Worm (Caenorhabditis elegans) whole organism, L4/young adult: ENCODE data around the gene F35E8.1.
"Not testable (repeated sequence)": the region's sequence is repeated elsewhere in the genome, so short reads cannot be mapped to it uniquely, and the experiment has no call there.

Source experiments
- W03F9.2 ChIP-seq: fragments of 150-350 bp; optimal IDR thresholded peaks from 2 replicates; lab custom pipeline; 2014; ENCODE audit warnings: missing biosample characterization, missing genetic modification characterization
- dao-5 ChIP-seq: sonication (generic microtip); optimal IDR thresholded peaks from 2 replicates; lab custom pipeline; 2016; ENCODE audit warnings: missing genotype, missing genetic modification characterization, moderate library complexity, missing compliant biosample characterization
- him-1 ChIP-seq: sonication (generic microtip); optimal IDR thresholded peaks from 2 replicates; lab custom pipeline; 2016; ENCODE audit warnings: missing genotype, missing genetic modification reagents, missing genetic modification characterization, missing compliant biosample characterization

Gene F35E8.1

DNA sequence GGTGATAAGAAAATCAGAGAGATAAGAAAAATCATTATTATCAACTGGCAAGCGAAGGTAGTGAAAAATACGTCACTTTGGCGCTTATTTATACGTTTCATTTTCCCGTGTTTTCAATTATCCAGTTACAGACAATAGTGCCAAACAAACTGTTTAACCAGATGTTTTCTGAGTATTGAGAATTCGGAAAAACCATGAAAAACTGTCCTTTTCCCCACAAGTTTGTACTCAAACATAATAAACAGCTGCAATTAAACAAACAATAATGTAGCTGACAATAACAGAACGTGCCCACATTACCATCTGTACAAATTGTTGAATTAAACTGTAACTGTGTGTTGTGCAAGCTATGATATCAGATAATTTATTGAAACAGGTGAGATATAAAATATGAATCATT lies at the start of gene F35E8.1, which contains the start of gene F35E8.2:
TSS of gene F35E8.1 (minus strand) at position 101 of the 400 bp plus-strand sequence.
TSS of gene F35E8.2 (plus strand) at position 132 of the 400 bp plus-strand sequence.
- TF ChIP-seq dao-5, him-1, W03F9.2 (tag; lab: Kevin White, UChicago): not testable (repeated sequence)

DNA sequence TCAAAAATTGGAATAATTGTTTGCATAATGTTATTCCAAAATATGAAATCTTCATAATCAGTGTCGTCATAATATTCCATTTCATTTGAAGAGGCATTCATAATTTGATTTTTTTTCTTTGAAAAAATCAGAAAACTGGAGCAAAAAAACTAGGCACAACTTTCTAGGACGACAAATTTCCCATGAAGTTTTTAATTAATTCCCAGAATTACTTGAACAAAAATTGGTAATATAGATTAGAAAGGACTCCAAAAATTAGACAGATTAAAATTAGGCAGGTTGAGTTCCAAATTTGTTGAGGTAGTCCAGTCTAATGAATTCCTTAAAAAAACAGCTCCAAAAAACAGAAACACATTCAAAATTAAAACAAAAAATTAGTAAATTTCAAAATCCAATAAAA lies 49.5 kb upstream of the F35E8.1 start, which contains the start of gene srw-57:
TSS of gene srw-57 (minus strand) at position 101 of the 400 bp plus-strand sequence.
- TF ChIP-seq W03F9.2 (tag; lab: Kevin White, UChicago) (no peak), dao-5 (tag; lab: Kevin White, UChicago) (no peak), him-1 (tag; lab: Kevin White, UChicago) (no peak)

DNA sequence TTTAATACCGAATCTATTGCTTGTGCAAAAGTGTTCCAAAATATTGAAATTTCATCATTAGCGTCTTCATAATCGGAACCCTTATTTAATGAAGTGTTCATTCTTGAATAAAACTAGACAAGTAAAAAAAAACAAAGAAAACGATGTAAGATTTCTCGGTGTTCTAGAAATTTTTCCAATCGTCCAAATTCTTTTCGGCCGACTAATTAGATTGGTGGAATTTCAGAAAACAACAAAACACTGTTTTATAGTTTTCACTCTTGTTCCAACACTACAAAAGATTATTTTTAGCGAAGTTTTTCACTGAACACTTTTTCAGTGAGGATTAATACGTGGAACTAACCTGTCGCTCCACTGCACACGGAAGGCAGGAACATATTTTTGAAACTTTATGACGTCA lies 47.3 kb upstream of the F35E8.1 start, which contains the start of gene srw-56:
TSS of gene srw-56 (minus strand) at position 101 of the 400 bp plus-strand sequence.
- TF ChIP-seq dao-5 (tag; lab: Kevin White, UChicago) (no peak), him-1 (tag; lab: Kevin White, UChicago) (no peak), W03F9.2 (tag; lab: Kevin White, UChicago) (no peak)

DNA sequence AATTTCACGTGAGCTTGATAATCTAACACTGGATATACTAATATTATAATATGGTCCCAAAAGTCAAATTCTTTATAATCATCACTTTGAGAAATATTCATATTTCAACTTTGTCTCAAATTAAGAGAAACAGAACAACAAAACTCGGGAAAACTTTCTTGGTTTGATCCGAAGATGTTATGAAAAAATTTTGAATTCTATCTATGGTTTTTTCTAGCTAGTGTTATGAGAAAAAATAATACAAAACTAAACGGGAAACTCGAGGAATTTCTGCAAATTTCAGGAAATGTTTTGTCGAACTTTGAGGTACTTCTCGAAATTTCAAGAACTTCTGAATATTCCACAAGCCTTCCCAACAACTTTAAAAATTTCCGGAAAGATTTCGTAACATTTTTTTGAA lies 45.5 kb upstream of the F35E8.1 start, which contains the start of gene srw-59:
TSS of gene srw-59 (minus strand) at position 101 of the 400 bp plus-strand sequence.
- TF ChIP-seq him-1 (tag; lab: Kevin White, UChicago) (no peak), W03F9.2 (tag; lab: Kevin White, UChicago) (no peak), dao-5 (tag; lab: Kevin White, UChicago) (no peak)

DNA sequence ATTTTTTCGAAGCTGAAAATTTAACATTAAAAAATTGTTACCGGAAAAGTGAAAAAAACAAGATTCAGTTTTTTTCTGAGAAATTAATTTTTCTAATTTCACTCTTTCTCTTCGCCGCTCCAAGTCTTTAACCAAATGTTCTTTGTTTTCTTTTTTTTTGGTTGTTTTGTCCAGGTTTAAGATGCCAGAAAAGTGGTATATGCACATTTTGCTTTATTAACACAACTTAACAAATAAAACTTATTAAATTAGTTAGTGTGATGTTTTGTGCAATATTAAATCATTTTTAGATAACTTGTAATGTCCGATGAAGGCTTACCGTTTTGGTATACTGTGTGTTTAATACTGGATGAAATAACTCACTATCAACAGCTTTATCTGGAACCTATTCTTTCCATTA lies 37.7 kb upstream of the F35E8.1 start, which contains the start of gene srw-53:
TSS of gene srw-53 (plus strand) at position 301 of the 400 bp plus-strand sequence.
- TF ChIP-seq dao-5 (tag; lab: Kevin White, UChicago) (no peak), W03F9.2 (tag; lab: Kevin White, UChicago) (no peak), him-1 (tag; lab: Kevin White, UChicago) (no peak)

DNA sequence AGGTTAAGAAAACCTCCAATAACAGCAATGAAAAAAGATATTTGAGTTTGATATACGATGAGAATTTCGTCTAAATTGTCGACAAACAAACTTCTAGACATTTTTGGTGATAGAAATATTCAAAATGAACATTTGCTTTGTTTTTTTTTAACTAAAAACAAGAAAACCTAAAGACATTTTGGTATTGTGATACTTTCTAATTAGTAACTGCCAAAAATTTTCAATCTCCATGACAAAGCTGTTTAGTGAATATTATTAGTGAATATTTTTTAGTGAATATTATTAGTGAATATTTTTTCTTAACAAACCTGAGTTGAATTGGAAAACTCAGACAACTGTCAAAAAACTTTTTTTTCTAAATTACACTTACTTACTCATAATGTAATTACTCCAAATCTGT lies 34.8 kb upstream of the F35E8.1 start, which contains the start of gene srw-55:
TSS of gene srw-55 (minus strand) at position 101 of the 400 bp plus-strand sequence.
- no peak for TF ChIP-seq dao-5 (tag; lab: Kevin White, UChicago)
- no peak for TF ChIP-seq him-1 (tag; lab: Kevin White, UChicago)
- TF ChIP-seq W03F9.2 (tag; lab: Kevin White, UChicago): no peak

DNA sequence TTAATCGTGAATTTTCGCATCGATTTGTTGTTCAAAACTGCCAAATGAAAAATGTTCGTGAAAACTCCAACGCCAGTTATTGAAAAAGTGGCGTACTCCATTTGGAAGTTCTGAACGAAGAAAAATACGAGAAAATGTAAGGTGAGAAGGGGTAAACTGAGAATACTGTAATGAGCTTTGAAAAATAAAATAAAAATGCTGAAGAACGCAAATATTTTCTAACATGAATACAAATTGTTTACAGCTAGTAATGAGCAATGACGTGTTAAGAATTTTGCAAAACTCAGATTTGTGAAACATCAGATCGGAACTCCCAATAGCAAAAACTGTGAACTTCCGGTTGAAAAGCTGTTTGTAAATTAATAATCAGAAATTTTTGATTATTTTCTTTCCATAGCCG lies 27.0 kb upstream of the F35E8.1 start, which contains the start of gene srw-26:
TSS of gene srw-26 (minus strand) at position 101 of the 400 bp plus-strand sequence.
- TF ChIP-seq dao-5 (tag; lab: Kevin White, UChicago) (no peak), him-1 (tag; lab: Kevin White, UChicago) (no peak)

DNA sequence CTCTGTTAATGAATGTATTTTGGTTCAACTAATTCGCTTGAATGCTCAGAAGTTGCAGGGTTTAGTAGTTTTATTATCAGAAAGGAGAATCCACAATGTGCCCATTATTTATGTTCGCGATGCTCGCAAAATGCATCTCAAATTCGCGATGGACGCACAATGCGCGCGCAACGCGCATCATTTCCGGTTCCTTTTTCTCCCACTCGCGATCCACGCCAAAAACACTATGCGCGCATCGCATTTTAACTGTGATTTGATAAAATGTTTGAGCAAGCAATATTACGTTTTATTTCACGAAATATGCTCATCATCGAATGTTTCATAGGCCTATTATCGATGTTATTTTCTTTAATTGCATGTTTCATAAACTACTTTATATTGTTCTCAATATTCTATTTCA lies 24.5 kb upstream of the F35E8.1 start, which contains the start of gene srbc-77:
TSS of gene srbc-77 (plus strand) at position 301 of the 400 bp plus-strand sequence.
- not testable (repeated sequence) for TF ChIP-seq dao-5, W03F9.2, him-1 (tag; lab: Kevin White, UChicago)

DNA sequence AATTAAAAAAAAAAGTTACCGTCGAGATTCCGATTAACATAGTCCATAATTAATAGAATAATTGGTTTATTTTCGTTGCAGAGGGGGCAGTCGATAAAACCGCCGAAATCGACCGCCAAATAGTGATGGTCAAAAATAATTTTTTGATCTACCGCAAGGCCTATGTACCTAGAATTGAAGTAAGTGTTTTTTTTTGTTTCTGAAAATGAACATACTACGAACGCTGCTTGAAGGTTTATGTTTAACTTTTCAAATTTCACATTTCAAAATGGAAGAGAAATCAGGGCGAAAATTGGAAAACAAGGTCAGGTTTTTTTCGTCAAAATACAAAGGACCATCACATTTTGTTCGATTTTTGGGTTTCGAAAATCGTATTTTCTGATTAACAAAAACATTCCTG lies 22.9 kb upstream of the F35E8.1 start, which contains the start of gene pzf-1:
TSS of gene pzf-1 (minus strand) at position 101 of the 400 bp plus-strand sequence.
- TF ChIP-seq him-1 (tag; lab: Kevin White, UChicago): no peak
- TF ChIP-seq dao-5 (tag; lab: Kevin White, UChicago): no peak
- TF ChIP-seq W03F9.2 (tag; lab: Kevin White, UChicago): no peak

DNA sequence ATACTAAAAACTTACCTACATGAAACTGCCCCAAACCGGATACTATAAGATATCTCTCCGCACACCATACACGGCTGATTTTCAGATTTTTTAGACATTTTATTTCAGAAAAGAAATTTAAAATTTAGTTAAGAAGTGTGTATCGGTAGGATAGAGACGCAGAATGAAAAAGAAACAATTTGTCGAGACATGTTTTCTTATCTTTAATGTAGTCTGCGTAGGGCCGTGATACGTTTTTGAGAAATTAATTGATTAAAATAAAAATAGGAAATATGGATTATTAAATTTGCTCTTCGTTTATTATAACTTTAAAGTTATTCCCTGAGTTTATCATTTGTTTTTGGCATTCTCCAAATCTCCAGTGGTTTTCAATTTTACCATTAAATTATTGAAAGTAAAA lies 18.9 kb upstream of the F35E8.1 start, which contains the start of gene nhr-108:
TSS of gene nhr-108 (minus strand) at position 166 of the 400 bp plus-strand sequence.
- TF ChIP-seq W03F9.2 (tag; lab: Kevin White, UChicago) (no peak), him-1 (tag; lab: Kevin White, UChicago) (no peak), dao-5 (tag; lab: Kevin White, UChicago) (no peak)

DNA sequence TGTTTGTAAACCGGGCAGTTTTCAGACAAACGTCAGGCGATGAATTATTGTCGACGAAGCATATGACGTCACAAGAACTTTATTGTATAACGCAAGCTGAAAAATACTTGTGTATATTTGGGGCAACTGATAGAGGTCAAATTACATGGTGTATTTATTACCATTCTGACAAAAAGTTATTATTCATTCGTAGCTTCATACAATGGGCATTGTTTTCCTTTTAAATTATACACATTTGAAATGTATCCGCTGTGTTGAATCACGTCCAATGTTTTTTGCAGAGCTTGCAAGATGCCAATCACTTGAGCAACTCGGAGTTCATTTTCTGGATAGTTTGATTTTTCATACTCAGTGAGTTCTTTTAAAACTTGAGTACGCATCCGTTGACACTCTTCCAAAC lies 17.5 kb upstream of the F35E8.1 start, which contains the start of gene F35E8.13:
TSS of gene F35E8.13 (plus strand) at position 301 of the 400 bp plus-strand sequence.
- TF ChIP-seq him-1 (tag; lab: Kevin White, UChicago): no peak
- no peak for TF ChIP-seq dao-5 (tag; lab: Kevin White, UChicago)
- no peak for TF ChIP-seq W03F9.2 (tag; lab: Kevin White, UChicago)

DNA sequence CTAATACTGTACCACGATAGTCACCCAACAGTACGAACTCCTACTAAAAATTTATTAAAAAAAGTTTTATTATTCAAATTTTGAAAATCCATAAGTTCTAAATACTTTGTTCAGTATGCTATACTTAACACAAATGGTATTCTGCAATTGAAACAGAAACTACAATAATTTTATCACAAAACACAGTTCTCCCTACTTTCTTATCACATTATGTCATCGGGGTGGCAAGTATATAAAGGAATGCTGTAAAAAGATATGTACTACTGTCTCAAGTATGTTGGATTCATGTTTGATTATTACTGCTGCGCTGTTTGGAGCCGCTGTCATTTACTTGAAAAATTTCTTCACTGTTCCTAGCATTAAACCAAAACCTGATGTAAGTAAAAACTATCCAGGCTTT lies 15.7 kb upstream of the F35E8.1 start, which contains the start of gene cdr-1:
TSS of gene cdr-1 (plus strand) at position 208 of the 400 bp plus-strand sequence.
- TF ChIP-seq him-1 (tag; lab: Kevin White, UChicago) (no peak), dao-5 (tag; lab: Kevin White, UChicago) (no peak), W03F9.2 (tag; lab: Kevin White, UChicago) (no peak)

DNA sequence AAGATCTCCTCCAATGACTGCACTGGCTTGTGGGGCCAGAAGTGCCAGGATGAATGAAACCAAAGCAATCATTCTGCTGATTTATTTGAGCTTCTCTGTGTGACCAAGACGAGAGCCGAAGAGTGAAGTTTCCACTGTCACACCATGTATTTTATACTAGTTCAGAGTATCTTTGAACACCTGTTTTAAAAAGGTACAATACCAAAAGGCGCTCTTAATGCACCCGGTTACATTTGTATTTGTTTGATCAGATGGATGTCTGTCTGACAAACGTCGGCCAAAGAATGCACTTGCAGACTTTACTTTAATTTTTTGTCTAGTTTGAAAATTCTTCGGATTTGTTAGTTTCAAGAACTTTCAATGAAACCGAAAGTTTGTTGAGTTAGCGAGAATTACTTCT lies 14.8 kb upstream of the F35E8.1 start, which contains the start of gene F35E8.10:
TSS of gene F35E8.10 (minus strand) at position 101 of the 400 bp plus-strand sequence.
- TF ChIP-seq W03F9.2 (tag; lab: Kevin White, UChicago) (no peak), dao-5 (tag; lab: Kevin White, UChicago) (no peak), him-1 (tag; lab: Kevin White, UChicago) (no peak)
